Worm (Caenorhabditis elegans): ENCODE results near the gene lgc-56.

The lgc-56 gene

ce11 chrII:5182451-5182850, 52.3 kb downstream of the lgc-56 start (continued):
- TF ChIP-seq aly-2 (tag; optimal IDR thresholded peaks at IDR 0.05) (no peak), saeg-2 (GFP tag; IDR thresholded peaks at IDR 0.05) (0 out of 2 replicates have a peak, but pooled peaks have one; percentile 24), lin-38 (GFP tag; IDR thresholded peaks at IDR 0.05) (peak; percentile 54), dve-1 (tag; optimal IDR thresholded peaks at IDR 0.05; ENCODE audit: insufficient read depth) (peak; percentile 78), lim-7 (GFP tag; IDR thresholded peaks at IDR 0.05) (no peak), mdt-29 (GFP tag; IDR thresholded peaks at IDR 0.05) (peak; percentile 53; the same call in 1 of the 2 replicates), madf-9 (GFP tag; conservative IDR thresholded peaks at IDR 0.05) (peak; percentile 55; the same call in 1 of the 2 replicates), F44E2.7 (GFP tag; IDR thresholded peaks at IDR 0.05) (no peak), duxl-1 (tag; optimal IDR thresholded peaks at IDR 0.05; ENCODE audit: poor library complexity) (no peak), unc-39 (tag; optimal IDR thresholded peaks at IDR 0.05) (no peak), arid-1 (GFP tag; conservative IDR thresholded peaks at IDR 0.05) (no peak), zip-2 (tag; optimal IDR thresholded peaks at IDR 0.05) (no peak), zfp-2 (tag; optimal IDR thresholded peaks at IDR 0.05) (no peak), madf-5 (GFP tag; IDR thresholded peaks at IDR 0.05) (no peak)
